Worm (Caenorhabditis elegans) whole organism, young adult: ENCODE measurements around the gene ZK1240.2.

Experiments
- B0019.2 ChIP-seq: fragments of 200-800 bp; sonication (Bioruptor generic); conservative IDR thresholded peaks from 2 replicates; pipeline ENCODE4 v1.3.6; 2022; ENCODE audit warnings: missing genetic modification reagents, missing genetic modification characterization, missing compliant biosample characterization
- B0336.3 ChIP-seq: fragments of 200-800 bp; sonication (Bioruptor generic); IDR thresholded peaks from 2 replicates; pipeline ENCODE4 v1.3.6; 2022; ENCODE audit warnings: missing genetic modification characterization, missing compliant biosample characterization
- F33H1.4 ChIP-seq: fragments of 200-800 bp; sonication (Bioruptor generic); IDR thresholded peaks from 2 replicates; pipeline ENCODE4 v1.3.6; 2022; ENCODE audit warnings: missing genetic modification reagents, missing genetic modification characterization, missing compliant biosample characterization
- F49E8.2 ChIP-seq: sonication (generic microtip); optimal IDR thresholded peaks from 3 replicates; lab custom pipeline; 2017; ENCODE audit warnings: missing genetic modification characterization, mild to moderate bottlenecking, missing compliant biosample characterization, antibody characterized with exemption, moderate library complexity; ENCODE audit not compliant: insufficient read depth
- F57C9.4 ChIP-seq: sonication (generic microtip); optimal IDR thresholded peaks from 2 replicates; lab custom pipeline; 2017; ENCODE audit warnings: mild to moderate bottlenecking, missing genetic modification characterization, missing compliant biosample characterization
- K12H6.12 ChIP-seq: fragments of 200-800 bp; sonication (Bioruptor generic); optimal IDR thresholded peaks from 2 replicates; lab custom pipeline; 2018; ENCODE audit warnings: mild to moderate bottlenecking, missing genetic modification characterization, missing compliant biosample characterization
- T26A5.8 ChIP-seq: sonication (generic microtip); optimal IDR thresholded peaks from 2 replicates; lab custom pipeline; 2016; ENCODE audit warnings: missing genetic modification characterization, missing compliant biosample characterization
- Y53F4B.3 ChIP-seq: fragments of 200-800 bp; sonication (Bioruptor generic); IDR thresholded peaks from 2 replicates; pipeline ENCODE4 v1.3.6; 2022; ENCODE audit warnings: missing genetic modification reagents, missing genetic modification characterization, missing compliant biosample characterization
- akir-1 ChIP-seq: fragments of 200-800 bp; sonication (Bioruptor generic); optimal IDR thresholded peaks from 2 replicates; lab custom pipeline; 2018; ENCODE audit warnings: mild to moderate bottlenecking, missing genetic modification characterization, moderate library complexity, missing compliant biosample characterization
- ama-1 ChIP-seq, 3 experiments: fragments of 150-350 bp in 1 of 3; sonication (generic microtip) in 2 of 3; optimal IDR thresholded peaks; 2 replicates each; lab custom pipeline; 2014 to 2018; ENCODE audit warnings: missing biosample characterization in 2 of 3, missing genetic modification characterization in 2 of 3, missing genetic modification reagents in 2 of 3
- atf-7 ChIP-seq: sonication (generic microtip); optimal IDR thresholded peaks from 2 replicates; lab custom pipeline; 2017; ENCODE audit warnings: mild to moderate bottlenecking, missing genetic modification characterization, missing compliant biosample characterization
- attf-3 ChIP-seq: fragments of 200-800 bp; sonication (Bioruptor generic); conservative IDR thresholded peaks from 2 replicates; pipeline ENCODE4 v1.3.6; 2022; ENCODE audit warnings: missing genetic modification reagents, missing genetic modification characterization, missing compliant biosample characterization
- bed-1 ChIP-seq: fragments of 200-800 bp; sonication (Bioruptor generic); IDR thresholded peaks from 2 replicates; pipeline ENCODE4 v1.3.6; 2022; ENCODE audit warnings: missing genetic modification reagents, missing genetic modification characterization, missing compliant biosample characterization
- ceh-58 ChIP-seq: fragments of 200-800 bp; sonication (Bioruptor generic); IDR thresholded peaks from 2 replicates; pipeline ENCODE4 v1.3.6; 2022; ENCODE audit warnings: missing genetic modification characterization, missing compliant biosample characterization
- ceh-79 ChIP-seq: sonication (generic microtip); optimal IDR thresholded peaks from 2 replicates; lab custom pipeline; 2017; ENCODE audit warnings: mild to moderate bottlenecking, missing genetic modification characterization, missing compliant biosample characterization
- chd-7 ChIP-seq: sonication (generic microtip); optimal IDR thresholded peaks from 2 replicates; lab custom pipeline; 2016; ENCODE audit warnings: mild to moderate bottlenecking, missing genetic modification characterization, moderate library complexity, missing compliant biosample characterization
- dpff-1 ChIP-seq: sonication (generic microtip); optimal IDR thresholded peaks from 2 replicates; lab custom pipeline; 2017; ENCODE audit warnings: mild to moderate bottlenecking, missing genetic modification characterization, missing compliant biosample characterization
- efl-1 ChIP-seq: fragments of 150-350 bp; optimal IDR thresholded peaks from 2 replicates; lab custom pipeline; 2014; ENCODE audit warnings: missing biosample characterization, missing genetic modification reagents, missing genetic modification characterization
- egrh-3 ChIP-seq: fragments of 200-800 bp; sonication (Bioruptor generic); IDR thresholded peaks from 2 replicates; pipeline ENCODE4 v1.3.6; 2022; ENCODE audit warnings: missing genetic modification reagents, missing genetic modification characterization, missing compliant biosample characterization
- him-1 ChIP-seq: sonication (generic microtip); optimal IDR thresholded peaks from 2 replicates; lab custom pipeline; 2016; ENCODE audit warnings: missing genotype, missing genetic modification reagents, missing genetic modification characterization, missing compliant biosample characterization
- hmg-20 ChIP-seq: fragments of 200-800 bp; sonication (Bioruptor generic); IDR thresholded peaks from 2 replicates; pipeline ENCODE4 v1.3.6; 2022; ENCODE audit warnings: missing genetic modification reagents, missing genetic modification characterization, missing compliant biosample characterization
- hrde-1 ChIP-seq: sonication (generic microtip); optimal IDR thresholded peaks from 2 replicates; lab custom pipeline; 2016; ENCODE audit warnings: missing genetic modification characterization, mild to moderate bottlenecking, missing compliant biosample characterization, moderate library complexity, missing genotype, missing genetic modification reagents, borderline replicate concordance
- hsf-1 ChIP-seq: fragments of 200-800 bp; sonication (Bioruptor generic); IDR thresholded peaks from 2 replicates; pipeline ENCODE4 v1.3.6; 2022; ENCODE audit warnings: missing genetic modification reagents, missing genetic modification characterization, missing compliant biosample characterization
- lin-26 ChIP-seq: fragments of 200-800 bp; sonication (Bioruptor generic); IDR thresholded peaks from 2 replicates; pipeline ENCODE4 v1.3.6; 2022; ENCODE audit warnings: missing genetic modification reagents, missing genetic modification characterization, missing compliant biosample characterization
- lin-35 ChIP-seq, 3 experiments: fragments of 150-350 bp in 2 of 3; sonication (generic microtip) in 1 of 3; optimal IDR thresholded peaks; 2 replicates each; lab custom pipeline; 2014 to 2018; ENCODE audit warnings: missing biosample characterization in 3 of 3, missing genetic modification characterization in 3 of 3, missing genetic modification reagents in 3 of 3
- lin-40 ChIP-seq: sonication (generic microtip); optimal IDR thresholded peaks from 2 replicates; lab custom pipeline; 2016; ENCODE audit warnings: missing genetic modification characterization, mild to moderate bottlenecking, missing compliant biosample characterization, missing genotype, missing genetic modification reagents
- lir-1 ChIP-seq: fragments of 200-800 bp; sonication (Bioruptor generic); conservative IDR thresholded peaks from 2 replicates; pipeline ENCODE4 v1.3.6; 2022; ENCODE audit warnings: missing genetic modification reagents, missing genetic modification characterization, missing compliant biosample characterization
- lsl-1 ChIP-seq: fragments of 200-800 bp; sonication (Bioruptor generic); optimal IDR thresholded peaks from 2 replicates; lab custom pipeline; 2018; ENCODE audit warnings: mild to moderate bottlenecking, missing genetic modification characterization, moderate library complexity, missing compliant biosample characterization
- lsy-27 ChIP-seq: sonication (generic microtip); optimal IDR thresholded peaks from 2 replicates; lab custom pipeline; 2017; ENCODE audit warnings: missing genetic modification characterization, mild to moderate bottlenecking, missing compliant biosample characterization, antibody characterized with exemption, missing genotype, borderline replicate concordance; ENCODE audit not compliant: insufficient read depth
- mel-28 ChIP-seq: sonication (generic microtip); optimal IDR thresholded peaks from 2 replicates; lab custom pipeline; 2016; ENCODE audit warnings: borderline replicate concordance, mild to moderate bottlenecking, missing genetic modification characterization, missing compliant biosample characterization
- mes-4 ChIP-seq: sonication (generic microtip); optimal IDR thresholded peaks from 2 replicates; lab custom pipeline; 2016; ENCODE audit warnings: missing genotype, missing genetic modification characterization, missing compliant biosample characterization
- mxl-1 ChIP-seq: sonication (generic microtip); optimal IDR thresholded peaks from 2 replicates; lab custom pipeline; 2016; ENCODE audit warnings: missing genetic modification characterization, missing compliant biosample characterization
- nhr-120 ChIP-seq: fragments of 200-800 bp; sonication (Bioruptor generic); IDR thresholded peaks from 2 replicates; pipeline ENCODE4 v1.3.6; 2022; ENCODE audit warnings: missing genetic modification characterization, missing compliant biosample characterization
- rec-8 ChIP-seq, 2 experiments: sonication (generic microtip); optimal IDR thresholded peaks; 2 replicates each; lab custom pipeline; 2016; ENCODE audit warnings: mild to moderate bottlenecking in 2 of 2, missing genetic modification characterization in 2 of 2, missing genetic modification reagents in 2 of 2, missing genotype in 2 of 2, missing biosample characterization in 1 of 2, missing compliant biosample characterization in 1 of 2, moderate library complexity in 1 of 2
- sdz-38 ChIP-seq: sonication (generic microtip); optimal IDR thresholded peaks from 2 replicates; lab custom pipeline; 2016; ENCODE audit warnings: missing genotype, missing genetic modification characterization, missing compliant biosample characterization
- tlf-1 ChIP-seq: fragments of 200-800 bp; sonication (Bioruptor generic); optimal IDR thresholded peaks from 2 replicates; lab custom pipeline; 2018; ENCODE audit warnings: mild to moderate bottlenecking, missing genetic modification characterization, missing compliant biosample characterization
- unc-62 ChIP-seq: fragments of 150-350 bp; optimal IDR thresholded peaks from 2 replicates; lab custom pipeline; 2014; ENCODE audit warnings: missing biosample characterization, missing genetic modification reagents, missing genetic modification characterization
- ztf-25 ChIP-seq: fragments of 200-800 bp; sonication (Bioruptor generic); IDR thresholded peaks from 2 replicates; pipeline ENCODE4 v1.3.6; 2022; ENCODE audit warnings: missing genetic modification reagents, missing genetic modification characterization, missing compliant biosample characterization
- ztf-3 ChIP-seq: fragments of 200-800 bp; sonication (Bioruptor generic); optimal IDR thresholded peaks from 2 replicates; lab custom pipeline; 2018; ENCODE audit warnings: mild to moderate bottlenecking, missing genetic modification characterization, missing compliant biosample characterization

The ZK1240.2 gene

DNA sequence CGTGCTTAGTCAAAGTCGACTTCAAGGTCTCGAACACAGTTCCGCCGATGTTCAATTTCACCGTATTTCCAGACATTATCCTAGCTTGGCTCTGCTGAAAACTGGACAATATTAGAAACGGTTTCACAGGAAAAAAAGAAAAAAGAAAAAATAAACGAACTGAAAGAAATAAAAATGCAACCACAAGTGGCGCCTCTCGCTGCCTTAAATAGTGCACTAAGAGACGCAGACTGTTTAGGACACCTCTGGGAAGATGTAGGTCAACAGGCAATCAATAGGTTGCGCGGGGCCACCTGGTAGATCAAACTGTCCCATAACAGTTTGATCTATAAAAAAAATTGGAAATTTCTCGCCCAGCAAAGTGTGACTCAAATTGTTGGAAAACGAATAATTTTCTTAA is 24.4 kb upstream of the ZK1240.2 start, which contains the start of gene B0281.4:
TSS of gene B0281.4 (minus strand) at position 101 of the 400 bp plus-strand sequence.
- no peak for TF ChIP-seq ztf-25 (GFP tag; lab: Robert Waterston, UW)
- no peak for TF ChIP-seq bed-1 (GFP tag; lab: Robert Waterston, UW)
- TF ChIP-seq F33H1.4 (GFP tag; lab: Robert Waterston, UW), result no peak
- no peak for TF ChIP-seq lin-26 (GFP tag; lab: Robert Waterston, UW)
- no peak for TF ChIP-seq lir-1
- no peak for TF ChIP-seq mes-4 (tag; lab: Kevin White, UChicago)
- TF ChIP-seq K12H6.12 (tag; lab: Kevin White, UChicago), result no peak
- no peak for TF ChIP-seq ceh-58 (GFP tag; lab: Robert Waterston, UW)
- no peak for TF ChIP-seq sdz-38 (tag; lab: Kevin White, UChicago)
- TF ChIP-seq lin-40 (tag; lab: Kevin White, UChicago), result no peak
- no peak for TF ChIP-seq attf-3 (GFP tag; lab: Robert Waterston, UW)
- TF ChIP-seq ama-1 (optimal IDR thresholded peaks at IDR 0.05; lab: Kevin White, UChicago), result no peak
- no peak for TF ChIP-seq ama-1 (GFP tag; optimal IDR thresholded peaks at IDR 0.05; lab: Kevin White, UChicago)
- TF ChIP-seq B0336.3 (GFP tag; lab: Robert Waterston, UW), result no peak
- no peak for TF ChIP-seq hsf-1 (GFP tag; lab: Robert Waterston, UW)
- TF ChIP-seq ztf-3 (GFP tag; lab: Kevin White, UChicago), result no peak
- TF ChIP-seq lin-35 (GFP tag; optimal IDR thresholded peaks at IDR 0.05; lab: Kevin White, UChicago), result no peak
- TF ChIP-seq him-1, result no peak

DNA sequence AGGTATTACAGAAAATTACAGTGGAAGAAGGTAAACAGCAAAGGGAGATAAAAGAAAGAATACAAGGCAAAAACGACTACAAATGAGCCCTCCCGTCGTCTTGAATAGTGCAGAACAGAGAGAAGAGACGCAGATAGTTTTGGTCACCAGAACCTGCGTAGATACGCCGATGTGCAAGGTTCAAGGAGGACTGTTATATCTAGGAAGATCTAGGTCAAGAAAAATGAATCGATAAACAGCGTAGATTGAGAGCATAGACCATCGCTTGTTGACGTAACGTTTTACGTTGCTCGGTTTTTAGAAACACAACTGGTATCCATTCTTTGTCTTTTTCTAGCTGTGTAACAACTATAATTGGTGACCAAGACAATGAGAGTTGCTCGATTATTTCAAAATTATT is 22.3 kb upstream of the ZK1240.2 start, which contains the start of gene B0281.5:
TSS of gene B0281.5 (minus strand) at position 101 of the 400 bp plus-strand sequence.
- TF ChIP-seq B0019.2 (GFP tag; lab: Robert Waterston, UW) (no peak), ceh-79 (tag; lab: Kevin White, UChicago) (no peak), efl-1 (GFP tag; lab: Kevin White, UChicago) (no peak), F57C9.4 (tag; lab: Kevin White, UChicago) (no peak), T26A5.8 (tag; lab: Kevin White, UChicago) (no peak), egrh-3 (GFP tag; lab: Robert Waterston, UW) (no peak), lir-1 (no peak), mel-28 (tag; lab: Kevin White, UChicago) (no peak), dpff-1 (tag; lab: Kevin White, UChicago) (no peak), atf-7 (tag; lab: Kevin White, UChicago) (no peak), hmg-20 (GFP tag; lab: Robert Waterston, UW) (no peak), tlf-1 (GFP tag; lab: Kevin White, UChicago) (no peak), chd-7 (no peak), ztf-3 (GFP tag; lab: Kevin White, UChicago) (no peak)

- TF ChIP-seq Y53F4B.3 (GFP tag; lab: Robert Waterston, UW) (no peak), lsy-27 (tag; lab: Kevin White, UChicago) (no peak), rec-8 (tag; optimal IDR thresholded peaks at IDR 0.05; lab: Kevin White, UChicago) (no peak), nhr-120 (GFP tag; lab: Robert Waterston, UW) (no peak), F49E8.2 (tag; lab: Kevin White, UChicago) (no peak), hrde-1 (no peak), lsl-1 (GFP tag; lab: Kevin White, UChicago) (no peak), F33H1.4 (GFP tag; lab: Robert Waterston, UW) (no peak), unc-62 (no peak), akir-1 (no peak), mxl-1 (tag; lab: Kevin White, UChicago) (no peak)
Measured at ce11 chrII:2302330-2302729, 20.8 kb upstream of the ZK1240.2 start, which contains the start of gene B0281.6. B0281.6 (minus strand) TSS chrII:2302430.
